Fruit fly (Drosophila melanogaster) whole organism, embryonic: ENCODE data around the gene CG15262.

Experiments used
- ATbp ChIP-seq: fragments of 200-800 bp; sonication (Bioruptor generic); optimal IDR thresholded peaks from 2 replicates; lab custom pipeline; 2017; ENCODE audit warnings: missing biosample characterization, mild to moderate bottlenecking, missing genetic modification characterization, missing genetic modification reagents
- Bteb2 ChIP-seq: fragments of 200-800 bp; sonication (Bioruptor generic); optimal IDR thresholded peaks from 2 replicates; lab custom pipeline; 2016; ENCODE audit warnings: missing biosample characterization, missing genetic modification characterization
- CG1024 ChIP-seq: fragments of 200-800 bp; sonication (Bioruptor generic); IDR thresholded peaks from 2 replicates; pipeline ENCODE4 v1.3.6; 2022; ENCODE audit warnings: missing biosample characterization, missing genetic modification characterization
- CG10979 ChIP-seq: fragments of 200-800 bp; sonication (Bioruptor generic); optimal IDR thresholded peaks from 2 replicates; lab custom pipeline; 2018; ENCODE audit warnings: missing biosample characterization, mild to moderate bottlenecking, missing genetic modification characterization, moderate library complexity
- CG11398 ChIP-seq: fragments of 200-800 bp; sonication (Bioruptor generic); optimal IDR thresholded peaks from 2 replicates; lab custom pipeline; 2016; ENCODE audit warnings: missing biosample characterization, missing genetic modification characterization
- CG11504 ChIP-seq: fragments of 200-800 bp; sonication (Bioruptor generic); optimal IDR thresholded peaks from 3 replicates; lab custom pipeline; 2019; ENCODE audit warnings: missing biosample characterization, mild to moderate bottlenecking, missing genetic modification characterization, moderate library complexity
- CG11696 ChIP-seq: fragments of 200-800 bp; sonication (Bioruptor generic); IDR thresholded peaks from 2 replicates; pipeline ENCODE4 v1.3.6; 2022; ENCODE audit warnings: missing biosample characterization, missing genetic modification characterization
- CG12299 ChIP-seq: fragments of 200-800 bp; sonication (Bioruptor generic); optimal IDR thresholded peaks from 2 replicates; lab custom pipeline; 2018; ENCODE audit warnings: missing biosample characterization, mild to moderate bottlenecking, missing genetic modification characterization
- CG13123 ChIP-seq: fragments of 200-800 bp; sonication (Bioruptor generic); optimal IDR thresholded peaks from 2 replicates; lab custom pipeline; 2016; ENCODE audit warnings: missing biosample characterization, missing genetic modification characterization
- CG17912 ChIP-seq: fragments of 200-800 bp; sonication (Bioruptor generic); optimal IDR thresholded peaks from 2 replicates; lab custom pipeline; 2018; ENCODE audit warnings: missing biosample characterization, mild to moderate bottlenecking, missing genetic modification characterization
- CG30020 ChIP-seq: fragments of 200-800 bp; optimal IDR thresholded peaks from 2 replicates; lab custom pipeline; 2019; ENCODE audit warnings: missing biosample characterization, mild to moderate bottlenecking, missing genetic modification characterization, moderate library complexity
- CG31365 ChIP-seq: fragments of 200-800 bp; sonication (Bioruptor generic); optimal IDR thresholded peaks from 2 replicates; lab custom pipeline; 2018; ENCODE audit warnings: missing biosample characterization, mild to moderate bottlenecking, missing genetic modification characterization
- CG3407 ChIP-seq: fragments of 200-800 bp; sonication (Bioruptor generic); optimal IDR thresholded peaks from 2 replicates; lab custom pipeline; 2018; ENCODE audit warnings: missing biosample characterization, mild to moderate bottlenecking, missing genetic modification characterization
- CG34224 ChIP-seq: fragments of 200-800 bp; sonication (Bioruptor generic); IDR thresholded peaks from 3 replicates; pipeline ENCODE4 v1.3.6; 2022; ENCODE audit warnings: missing biosample characterization, missing genetic modification characterization; ENCODE audit not compliant: partially characterized antibody
- CG34422 ChIP-seq: fragments of 200-800 bp; sonication (Bioruptor generic); IDR thresholded peaks from 3 replicates; pipeline ENCODE4 v1.3.6; 2022; ENCODE audit warnings: missing biosample characterization, missing genetic modification characterization
- CG4328 ChIP-seq: fragments of 200-800 bp; sonication (Bioruptor generic); optimal IDR thresholded peaks from 3 replicates; lab custom pipeline; 2017; ENCODE audit warnings: missing biosample characterization, missing genetic modification reagents, missing genetic modification characterization
- CG5180 ChIP-seq: fragments of 200-800 bp; sonication (Bioruptor generic); optimal IDR thresholded peaks from 3 replicates; lab custom pipeline; 2017; ENCODE audit warnings: missing biosample characterization, missing genetic modification characterization, mild to moderate bottlenecking, moderate library complexity, missing genetic modification reagents
- CG5245 ChIP-seq: fragments of 200-800 bp; sonication (Bioruptor generic); optimal IDR thresholded peaks from 3 replicates; lab custom pipeline; 2016; ENCODE audit warnings: missing biosample characterization, missing genetic modification characterization
- CG7745 ChIP-seq: fragments of 200-800 bp; sonication (Bioruptor generic); optimal IDR thresholded peaks from 2 replicates; lab custom pipeline; 2018; ENCODE audit warnings: missing biosample characterization, mild to moderate bottlenecking, missing genetic modification characterization, moderate library complexity
- CG9876 ChIP-seq: fragments of 200-800 bp; sonication (Bioruptor generic); optimal IDR thresholded peaks from 2 replicates; lab custom pipeline; 2016; ENCODE audit warnings: missing biosample characterization, missing genetic modification characterization
- D19A ChIP-seq: fragments of 200-800 bp; optimal IDR thresholded peaks from 3 replicates; lab custom pipeline; 2019; ENCODE audit warnings: missing biosample characterization, mild to moderate bottlenecking, missing genetic modification characterization, moderate library complexity
- Dll ChIP-seq: fragments of 200-800 bp; sonication (Bioruptor generic); IDR thresholded peaks from 4 replicates; pipeline ENCODE4 v1.3.6; 2022; ENCODE audit warnings: missing biosample characterization, missing genetic modification characterization; ENCODE audit not compliant: partially characterized antibody
- GATAe ChIP-seq: fragments of 200-800 bp; sonication (Bioruptor generic); conservative IDR thresholded peaks from 2 replicates; pipeline ENCODE4 v1.3.6; 2022; ENCODE audit warnings: missing biosample characterization, missing genetic modification characterization
- MBD-R2 ChIP-seq: fragments of 200-800 bp; sonication (Bioruptor generic); IDR thresholded peaks from 2 replicates; pipeline ENCODE4 v1.3.6; 2022; ENCODE audit warnings: missing biosample characterization, missing genetic modification characterization
- MESR4 ChIP-seq: fragments of 200-800 bp; sonication (Bioruptor generic); optimal IDR thresholded peaks from 2 replicates; lab custom pipeline; 2018; ENCODE audit warnings: missing biosample characterization, mild to moderate bottlenecking, missing genetic modification characterization, moderate library complexity
- Meics ChIP-seq: fragments of 200-800 bp; sonication (Bioruptor generic); optimal IDR thresholded peaks from 2 replicates; lab custom pipeline; 2017; ENCODE audit warnings: missing biosample characterization, mild to moderate bottlenecking, missing genetic modification characterization
- Optix ChIP-seq: fragments of 200-800 bp; sonication (Bioruptor generic); IDR thresholded peaks from 3 replicates; pipeline ENCODE4 v1.3.6; 2022; ENCODE audit warnings: missing biosample characterization, missing genetic modification characterization
- Pdp1 ChIP-seq, 2 experiments: fragments of 200-800 bp; sonication (Bioruptor generic); optimal IDR thresholded peaks; 3 replicates each; lab custom pipeline; 2016; ENCODE audit warnings: missing biosample characterization in 2 of 2, missing genetic modification characterization in 2 of 2, mild to moderate bottlenecking in 1 of 2, moderate library complexity in 1 of 2
- Sox100B ChIP-seq: fragments of 200-800 bp; sonication (Bioruptor generic); optimal IDR thresholded peaks from 3 replicates; lab custom pipeline; 2018; ENCODE audit warnings: missing biosample characterization, mild to moderate bottlenecking, missing genetic modification characterization
- Xrp1 ChIP-seq: fragments of 200-800 bp; sonication (Bioruptor generic); IDR thresholded peaks from 2 replicates; pipeline ENCODE4 v1.3.6; 2022; ENCODE audit warnings: missing biosample characterization, missing genetic modification characterization
- YL-1 ChIP-seq: fragments of 200-800 bp; sonication (Bioruptor generic); optimal IDR thresholded peaks from 3 replicates; lab custom pipeline; 2017; ENCODE audit warnings: missing biosample characterization, mild to moderate bottlenecking, missing genetic modification characterization
- bsh ChIP-seq, 2 experiments: fragments of 200-800 bp; sonication (Bioruptor generic); optimal IDR thresholded peaks; 2 replicates each; lab custom pipeline; 2017 to 2018; ENCODE audit warnings: mild to moderate bottlenecking in 2 of 2, missing biosample characterization in 2 of 2, missing genetic modification characterization in 2 of 2, moderate library complexity in 1 of 2
- ci ChIP-seq: fragments of 200-800 bp; sonication (Bioruptor generic); IDR thresholded peaks from 3 replicates; pipeline ENCODE4 v1.3.6; 2022; ENCODE audit warnings: missing biosample characterization, missing genetic modification characterization
- disco-r ChIP-seq: fragments of 200-800 bp; sonication (Bioruptor generic); optimal IDR thresholded peaks from 2 replicates; lab custom pipeline; 2016; ENCODE audit warnings: missing biosample characterization, missing genetic modification characterization
- dysf ChIP-seq: fragments of 200-800 bp; sonication (Bioruptor generic); IDR thresholded peaks from 3 replicates; pipeline ENCODE4 v1.3.6; 2022; ENCODE audit warnings: missing biosample characterization, missing genetic modification characterization
- hkb ChIP-seq, 2 experiments: fragments of 200-800 bp in 1 of 2; fragments of >200 bp in 1 of 2; sonication (Bioruptor generic) in 1 of 2; IDR thresholded peaks in 1 of 2; optimal IDR thresholded peaks in 1 of 2; 2 replicates each; pipeline versions ENCODE4 v1.3.6 to Lab custom; 2017 to 2022; ENCODE audit warnings: missing biosample characterization in 1 of 2, missing genetic modification characterization in 1 of 2
- inv ChIP-seq: fragments of 200-800 bp; sonication (Bioruptor generic); IDR thresholded peaks from 2 replicates; pipeline ENCODE4 v1.3.6; 2022; ENCODE audit warnings: missing biosample characterization, missing genetic modification characterization; ENCODE audit not compliant: partially characterized antibody
- ken ChIP-seq: fragments of 200-800 bp; sonication (Bioruptor generic); IDR thresholded peaks from 3 replicates; pipeline ENCODE4 v1.3.6; 2022; ENCODE audit warnings: missing biosample characterization, missing genetic modification characterization
- lilli ChIP-seq: fragments of 200-800 bp; sonication (Bioruptor generic); optimal IDR thresholded peaks from 3 replicates; lab custom pipeline; 2016; ENCODE audit warnings: missing biosample characterization, missing genetic modification characterization
- nom ChIP-seq: fragments of 200-800 bp; sonication (Bioruptor generic); optimal IDR thresholded peaks from 2 replicates; lab custom pipeline; 2017; ENCODE audit warnings: missing biosample characterization, missing genetic modification characterization, mild to moderate bottlenecking, moderate library complexity, missing genetic modification reagents
- p53 ChIP-seq: fragments of 200-800 bp; sonication (Bioruptor generic); optimal IDR thresholded peaks from 2 replicates; lab custom pipeline; 2016; ENCODE audit warnings: missing biosample characterization, missing genetic modification characterization
- sd ChIP-seq: fragments of 200-800 bp; sonication (Bioruptor generic); optimal IDR thresholded peaks from 3 replicates; lab custom pipeline; 2018; ENCODE audit warnings: missing biosample characterization, mild to moderate bottlenecking, missing genetic modification characterization, moderate library complexity
- sens ChIP-seq: fragments of 200-800 bp; sonication (Bioruptor generic); peaks from one replicate; lab custom pipeline; 2016; ENCODE audit warnings: missing biosample characterization, missing genetic modification characterization
- sens-2 ChIP-seq: fragments of 200-800 bp; sonication (Bioruptor generic); IDR thresholded peaks from 2 replicates; pipeline ENCODE4 v1.3.6; 2022; ENCODE audit warnings: missing biosample characterization, missing genetic modification characterization
- shn ChIP-seq: fragments of 200-800 bp; sonication (Bioruptor generic); optimal IDR thresholded peaks from 3 replicates; lab custom pipeline; 2016; ENCODE audit warnings: missing biosample characterization, missing genetic modification characterization
- unc-4 ChIP-seq: fragments of 200-800 bp; sonication (Bioruptor generic); IDR thresholded peaks from 2 replicates; pipeline ENCODE4 v1.3.6; 2022; ENCODE audit warnings: missing biosample characterization, missing genetic modification characterization; ENCODE audit not compliant: partially characterized antibody
- usp ChIP-seq: fragments of >200 bp; optimal IDR thresholded peaks from 2 replicates; lab custom pipeline; 2017; ENCODE audit warnings: missing biosample characterization, missing genetic modification characterization
- zen2 ChIP-seq: fragments of 200-800 bp; sonication (Bioruptor generic); IDR thresholded peaks from 3 replicates; pipeline ENCODE4 v1.3.6; 2022; ENCODE audit warnings: missing biosample characterization, missing genetic modification characterization; ENCODE audit not compliant: partially characterized antibody

Gene CG15262

DNA sequence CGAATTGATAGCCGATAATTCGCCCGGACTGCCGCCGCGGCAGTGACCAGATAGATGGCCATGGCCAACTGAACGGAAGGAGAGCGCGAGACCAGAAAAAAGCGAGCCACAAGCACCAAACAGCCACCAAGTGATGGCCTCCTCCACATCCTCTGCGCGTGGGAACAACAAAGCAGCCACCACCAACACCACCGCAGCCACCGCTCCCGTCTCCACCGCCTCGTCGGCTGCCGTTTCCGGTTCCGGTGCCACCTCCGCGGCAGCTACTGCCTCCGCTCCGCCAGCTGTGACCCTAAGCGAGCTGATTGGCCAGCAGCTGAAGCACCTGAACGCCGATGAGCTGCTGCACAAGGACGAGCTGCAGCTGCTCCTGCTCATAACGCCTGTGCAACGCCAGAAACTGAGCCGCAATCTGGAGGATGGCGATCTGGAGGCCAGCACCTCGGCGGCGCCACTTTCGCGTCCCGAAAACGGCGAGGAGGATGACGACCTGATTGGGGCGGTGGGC lies 48.5 kb upstream of the CG15262 start (continued):
- TF ChIP-seq CG34224 (no peak), MESR4 (GFP tag; lab: Kevin White, UChicago) (peak; percentile 25), sens (GFP tag; lab: Kevin White, UChicago) (peak; percentile 73), inv (GFP tag; lab: Robert Waterston, UW) (peak; percentile 2; the same call in 1 of the 2 replicates), zen2 (peak; percentile 3; the same call in 1 of the 3 replicates)

dm6 chr2L:15249682-15250081 lies 47.9 kb upstream of the CG15262 start:
- TF ChIP-seq p53 (GFP tag; lab: Kevin White, UChicago) (no peak), shn (GFP tag; lab: Kevin White, UChicago) (no peak), GATAe (GFP tag; lab: Robert Waterston, UW) (no peak), CG7745 (tag; lab: Kevin White, UChicago) (no peak), CG11504 (tag; lab: Kevin White, UChicago) (peak; percentile 55), CG34422 (GFP tag; lab: Robert Waterston, UW) (0 out of 3 replicates have a peak, but pooled peaks have one; percentile 29), Sox100B (no peak), nom (GFP tag; lab: Kevin White, UChicago) (no peak), lilli (GFP tag; lab: Kevin White, UChicago) (no peak), Optix (GFP tag; lab: Robert Waterston, UW) (no peak), CG30020 (no peak), sd (no peak), CG31365 (no peak), sens-2 (no peak), bsh (GFP tag; optimal IDR thresholded peaks at IDR 0.05; lab: Kevin White, UChicago) (peak in 1 of 2 experiments; percentile 26), CG10979 (tag; lab: Kevin White, UChicago) (peak; percentile 10), Bteb2 (GFP tag; lab: Kevin White, UChicago) (no peak), disco-r (GFP tag; lab: Kevin White, UChicago) (no peak), CG11398 (no peak), CG13123 (GFP tag; lab: Kevin White, UChicago) (no peak), usp (GFP tag; lab: Kevin White, UChicago) (no peak), CG3407 (GFP tag; lab: Kevin White, UChicago) (no peak), CG1024 (GFP tag; lab: Robert Waterston, UW) (0 out of 2 replicates have a peak, but pooled peaks have one; percentile 8), dysf (GFP tag; lab: Robert Waterston, UW) (no peak), MBD-R2 (no peak), CG12299 (no peak), Dll (no peak), CG17912 (GFP tag; lab: Kevin White, UChicago) (no peak), CG11696 (GFP tag; lab: Robert Waterston, UW) (no peak), D19A (tag; lab: Kevin White, UChicago) (peak; percentile 15), Meics (GFP tag; lab: Kevin White, UChicago) (no peak), ken (0 out of 3 replicates have a peak, but pooled peaks have one; percentile 7), Pdp1 (GFP tag; optimal IDR thresholded peaks at IDR 0.05; lab: Kevin White, UChicago) (peak in 1 of 2 experiments; percentile 32), CG4328 (no peak), CG5245 (GFP tag; lab: Kevin White, UChicago) (no peak), Xrp1 (GFP tag; lab: Robert Waterston, UW) (peak; percentile 32; the same call in 1 of the 2 replicates), CG9876 (GFP tag; lab: Kevin White, UChicago) (no peak), unc-4 (GFP tag; lab: Robert Waterston, UW) (no peak), ATbp (GFP tag; lab: Kevin White, UChicago) (no peak), ci (GFP tag; lab: Robert Waterston, UW) (no peak), CG5180 (GFP tag; lab: Kevin White, UChicago) (no peak), YL-1 (GFP tag; lab: Kevin White, UChicago) (no peak), hkb (optimal IDR thresholded peaks at IDR 0.05; lab: Kevin White, UChicago) (no peak), hkb (GFP tag; IDR thresholded peaks at IDR 0.05; lab: Robert Waterston, UW) (peak; percentile 23; the same call in 1 of the 2 replicates)
